Worm (Caenorhabditis elegans): ENCODE measurements around the gene ZK180.7.
A peak's percentile ranks its signal among the peaks of the same experiment; 100 is the strongest.

The ZK180.7 gene

ce11 chrIV:4490148-4490652 lies at the start of gene ZK180.7:
Gene ZK180.7, plus strand, starts transcription at chrIV:4490542.
- TF ChIP-seq dao-5 (tag; optimal IDR thresholded peaks at IDR 0.05) (no peak), W03F9.2 (tag; optimal IDR thresholded peaks at IDR 0.05) (no peak), him-1 (tag; optimal IDR thresholded peaks at IDR 0.05) (no peak)

- TF ChIP-seq him-1 (tag; optimal IDR thresholded peaks at IDR 0.05) (no peak), W03F9.2 (tag; optimal IDR thresholded peaks at IDR 0.05) (no peak), dao-5 (tag; optimal IDR thresholded peaks at IDR 0.05) (no peak)
Measured at ce11 chrIV:4441077-4441476, 49.3 kb upstream of the ZK180.7 start, which contains the start of gene fbxb-75. Gene fbxb-75, minus strand, starts transcription at chrIV:4441177.

- peak; percentile 96 for TF ChIP-seq W03F9.2 (tag; optimal IDR thresholded peaks at IDR 0.05)
- TF ChIP-seq dao-5 (tag; optimal IDR thresholded peaks at IDR 0.05) = no peak
- TF ChIP-seq him-1 (tag; optimal IDR thresholded peaks at IDR 0.05) = peak; percentile 43
Measured at ce11 chrIV:4445711-4446290, 44.5 kb upstream of the ZK180.7 start, which contains the start of the genes wapl-1 and htz-1. Gene wapl-1, minus strand, starts transcription at chrIV:4445740. Gene htz-1, plus strand, starts transcription at chrIV:4446216.

- no peak for TF ChIP-seq dao-5 (tag; optimal IDR thresholded peaks at IDR 0.05)
- no peak for TF ChIP-seq him-1 (tag; optimal IDR thresholded peaks at IDR 0.05)
- no peak for TF ChIP-seq W03F9.2 (tag; optimal IDR thresholded peaks at IDR 0.05)
Measured at ce11 chrIV:4446884-4447283, 43.5 kb upstream of the ZK180.7 start.

ce11 chrIV:4447284-4447366 lies 43.2 kb upstream of the ZK180.7 start, which contains the start of gene chat-1:
Gene chat-1, plus strand, starts transcription at chrIV:4447331.
- no peak for TF ChIP-seq him-1 (tag; optimal IDR thresholded peaks at IDR 0.05)
- no peak for TF ChIP-seq W03F9.2 (tag; optimal IDR thresholded peaks at IDR 0.05)
- TF ChIP-seq dao-5 (tag; optimal IDR thresholded peaks at IDR 0.05) = no peak

ce11 chrIV:4447367-4447766 lies 43.0 kb upstream of the ZK180.7 start:
- no peak for TF ChIP-seq him-1 (tag; optimal IDR thresholded peaks at IDR 0.05)
- no peak for TF ChIP-seq W03F9.2 (tag; optimal IDR thresholded peaks at IDR 0.05)
- TF ChIP-seq dao-5 (tag; optimal IDR thresholded peaks at IDR 0.05) = no peak

ce11 chrIV:4448343-4448742 lies 42.0 kb upstream of the ZK180.7 start:
- TF ChIP-seq dao-5 (tag; optimal IDR thresholded peaks at IDR 0.05) (no peak), W03F9.2 (tag; optimal IDR thresholded peaks at IDR 0.05) (no peak), him-1 (tag; optimal IDR thresholded peaks at IDR 0.05) (no peak)

ce11 chrIV:4449439-4449838 lies 40.9 kb upstream of the ZK180.7 start, which contains the start of gene R08C7.12:
Gene R08C7.12, plus strand, starts transcription at chrIV:4449739.
- TF ChIP-seq him-1 (tag; optimal IDR thresholded peaks at IDR 0.05) (no peak), W03F9.2 (tag; optimal IDR thresholded peaks at IDR 0.05) (no peak), dao-5 (tag; optimal IDR thresholded peaks at IDR 0.05) (no peak)

ce11 chrIV:4449843-4450242 lies 40.5 kb upstream of the ZK180.7 start:
- TF ChIP-seq W03F9.2 (tag; optimal IDR thresholded peaks at IDR 0.05) (no peak), dao-5 (tag; optimal IDR thresholded peaks at IDR 0.05) (no peak), him-1 (tag; optimal IDR thresholded peaks at IDR 0.05) (no peak)

- TF ChIP-seq him-1 (tag; optimal IDR thresholded peaks at IDR 0.05) = no peak
- no peak for TF ChIP-seq W03F9.2 (tag; optimal IDR thresholded peaks at IDR 0.05)
- TF ChIP-seq dao-5 (tag; optimal IDR thresholded peaks at IDR 0.05) = no peak
Measured at ce11 chrIV:4451576-4451975, 38.8 kb upstream of the ZK180.7 start, which contains the start of gene R08C7.1. Gene R08C7.1, plus strand, starts transcription at chrIV:4451876.

- TF ChIP-seq dao-5 (tag; optimal IDR thresholded peaks at IDR 0.05) = no peak
- no peak for TF ChIP-seq him-1 (tag; optimal IDR thresholded peaks at IDR 0.05)
- TF ChIP-seq W03F9.2 (tag; optimal IDR thresholded peaks at IDR 0.05) = no peak
Measured at ce11 chrIV:4454330-4455173, 35.8 kb upstream of the ZK180.7 start, which contains the start of gene R08C7.11. Gene R08C7.11, minus strand, starts transcription at chrIV:4454937.

ce11 chrIV:4456658-4457057 lies 33.7 kb upstream of the ZK180.7 start:
- TF ChIP-seq dao-5 (tag; optimal IDR thresholded peaks at IDR 0.05) (no peak), him-1 (tag; optimal IDR thresholded peaks at IDR 0.05) (no peak), W03F9.2 (tag; optimal IDR thresholded peaks at IDR 0.05) (no peak)

- TF ChIP-seq dao-5 (tag; optimal IDR thresholded peaks at IDR 0.05) (no peak), him-1 (tag; optimal IDR thresholded peaks at IDR 0.05) (no peak), W03F9.2 (tag; optimal IDR thresholded peaks at IDR 0.05) (no peak)
Measured at ce11 chrIV:4459342-4459741, 31.0 kb upstream of the ZK180.7 start.

ce11 chrIV:4463132-4463531 lies 27.2 kb upstream of the ZK180.7 start, which contains the start of gene M01H9.2:
Gene M01H9.2, minus strand, starts transcription at chrIV:4463232.
- TF ChIP-seq him-1 (tag; optimal IDR thresholded peaks at IDR 0.05) (no peak), W03F9.2 (tag; optimal IDR thresholded peaks at IDR 0.05) (no peak)
